Fruit fly (Drosophila melanogaster) whole organism: Measurements from ENCODE around the gene CG15213.

ENCODE experiments used
- CG8478 ChIP-seq: fragments of >200 bp; optimal IDR thresholded peaks from 2 replicates; lab custom pipeline; 2018; ENCODE audit warnings: inconsistent platforms
- Dll ChIP-seq: fragments of >200 bp; optimal IDR thresholded peaks from 2 replicates; lab custom pipeline; 2017
- pan ChIP-seq: fragments of >200 bp; optimal IDR thresholded peaks from 2 replicates; lab custom pipeline; 2017
- psq ChIP-seq: fragments of >200 bp; optimal IDR thresholded peaks from 2 replicates; lab custom pipeline; 2017
- usp ChIP-seq: fragments of >200 bp; optimal IDR thresholded peaks from 2 replicates; lab custom pipeline; 2017; ENCODE audit warnings: missing biosample characterization, missing genetic modification characterization, mixed read lengths

Gene CG15213

dm6 chr3L:5096674-5097073, 36.3 kb downstream of the CG15213 start:
- TF ChIP-seq CG8478 (lab: Kevin White, UChicago) (no peak), psq (lab: Kevin White, UChicago) (no peak), usp (no peak), Dll (lab: Kevin White, UChicago) (no peak), pan (lab: Kevin White, UChicago) (no peak)
